Fruit fly (Drosophila melanogaster) whole organism, wandering third instar larva: ENCODE results near the gene frtz.

Experiments used
- Abd-B ChIP-seq: fragments of >200 bp; optimal IDR thresholded peaks from 2 replicates; lab custom pipeline; 2017; ENCODE audit warnings: missing biosample characterization, missing genetic modification characterization
- CG32264 ChIP-seq: fragments of 200-800 bp; sonication (Bioruptor generic); optimal IDR thresholded peaks from 2 replicates; lab custom pipeline; 2016; ENCODE audit warnings: missing biosample characterization, missing genetic modification characterization
- CG9705 ChIP-seq: fragments of 200-800 bp; sonication (Bioruptor generic); optimal IDR thresholded peaks from 2 replicates; lab custom pipeline; 2018; ENCODE audit warnings: missing biosample characterization, mild to moderate bottlenecking, missing genetic modification characterization
- CrebA ChIP-seq: fragments of 200-800 bp; sonication (Bioruptor generic); optimal IDR thresholded peaks from 2 replicates; lab custom pipeline; 2016; ENCODE audit warnings: missing biosample characterization, mild to moderate bottlenecking, missing genetic modification characterization, borderline replicate concordance
- Dfd ChIP-seq: fragments of >200 bp; optimal IDR thresholded peaks from 2 replicates; lab custom pipeline; 2017; ENCODE audit warnings: missing biosample characterization, missing genetic modification characterization
- Dif ChIP-seq: fragments of 200-275, 200-300 bp; sonication (Bioruptor generic); optimal IDR thresholded peaks from 2 replicates; lab custom pipeline; 2018; ENCODE audit warnings: missing biosample characterization, missing genetic modification characterization; ENCODE audit not compliant: partially characterized antibody
- GATAd ChIP-seq: sonication (Bioruptor generic); optimal IDR thresholded peaks from 2 replicates; lab custom pipeline; 2016; ENCODE audit warnings: missing biosample characterization, missing genetic modification characterization
- HLH106 ChIP-seq: fragments of 200-800 bp; optimal IDR thresholded peaks from 3 replicates; lab custom pipeline; 2019; ENCODE audit warnings: missing biosample characterization, mild to moderate bottlenecking, missing genetic modification characterization, moderate library complexity
- Hnf4 ChIP-seq: fragments of 200-800 bp; sonication (Bioruptor generic); optimal IDR thresholded peaks from 2 replicates; lab custom pipeline; 2016; ENCODE audit warnings: missing biosample characterization, mild to moderate bottlenecking, missing genetic modification characterization
- Hr78 ChIP-seq: fragments of >200 bp; optimal IDR thresholded peaks from 2 replicates; lab custom pipeline; 2017; ENCODE audit warnings: missing biosample characterization, missing genetic modification characterization
- Hr83 ChIP-seq: fragments of 200-300 bp; sonication (Bioruptor generic); optimal IDR thresholded peaks from 2 replicates; lab custom pipeline; 2016; ENCODE audit warnings: missing biosample characterization, mild to moderate bottlenecking, missing genetic modification characterization, moderate library complexity; ENCODE audit not compliant: poor library complexity, severe bottlenecking
- Jra ChIP-seq: sonication (Bioruptor generic); optimal IDR thresholded peaks from 2 replicates; lab custom pipeline; 2016; ENCODE audit warnings: missing biosample characterization, missing genetic modification characterization
- Mio ChIP-seq: sonication (Bioruptor generic); optimal IDR thresholded peaks from 2 replicates; lab custom pipeline; 2016; ENCODE audit warnings: missing biosample characterization, missing genetic modification characterization
- Myc ChIP-seq: fragments of >200 bp; optimal IDR thresholded peaks from 2 replicates; lab custom pipeline; 2017
- N ChIP-seq: fragments of >200 bp; optimal IDR thresholded peaks from 2 replicates; lab custom pipeline; 2018; ENCODE audit warnings: missing biosample characterization, missing external identifiers, missing genetic modification characterization
- OdsH ChIP-seq: fragments of 200-800 bp; sonication (Bioruptor generic); optimal IDR thresholded peaks from 2 replicates; lab custom pipeline; 2016; ENCODE audit warnings: missing biosample characterization, mild to moderate bottlenecking, missing genetic modification characterization
- Rel ChIP-seq, 2 experiments: fragments of 200-800 bp; sonication (Bioruptor generic) in 1 of 2; optimal IDR thresholded peaks; 2 replicates in 1 of 2; 3 replicates in 1 of 2; lab custom pipeline; 2016 to 2019; ENCODE audit warnings: mild to moderate bottlenecking in 2 of 2, missing biosample characterization in 2 of 2, missing genetic modification characterization in 2 of 2, moderate library complexity in 1 of 2
- Sp1 ChIP-seq: fragments of 200-800 bp; sonication (Bioruptor generic); optimal IDR thresholded peaks from 3 replicates; lab custom pipeline; 2019; ENCODE audit warnings: missing biosample characterization, mild to moderate bottlenecking, missing genetic modification characterization, moderate library complexity
- Vsx2 ChIP-seq: fragments of 200-300, 225-300 bp; sonication (Bioruptor generic); optimal IDR thresholded peaks from 2 replicates; lab custom pipeline; 2018; ENCODE audit warnings: missing biosample characterization, missing genetic modification characterization; ENCODE audit not compliant: partially characterized antibody
- br ChIP-seq: fragments of 200-800 bp; sonication (Bioruptor generic); optimal IDR thresholded peaks from 2 replicates; lab custom pipeline; 2016; ENCODE audit warnings: missing biosample characterization, missing genetic modification characterization
- brk ChIP-seq: fragments of 200-800 bp; sonication (Bioruptor generic); optimal IDR thresholded peaks from 2 replicates; lab custom pipeline; 2016; ENCODE audit warnings: missing biosample characterization, mild to moderate bottlenecking, missing genetic modification characterization
- dl ChIP-seq, 2 experiments: fragments of 175-275, 200-275 bp in 1 of 2; fragments of 200-275 bp in 1 of 2; sonication (Bioruptor generic); optimal IDR thresholded peaks; lab custom pipeline; 2018; ENCODE audit warnings: mild to moderate bottlenecking in 2 of 2, missing biosample characterization in 2 of 2, missing genetic modification characterization in 2 of 2, moderate library complexity in 2 of 2; ENCODE audit not compliant: partially characterized antibody in 2 of 2, insufficient read depth in 1 of 2
- dmrt93B ChIP-seq: fragments of 200-800 bp; sonication (Bioruptor generic); optimal IDR thresholded peaks from 2 replicates; lab custom pipeline; 2018; ENCODE audit warnings: missing biosample characterization, mild to moderate bottlenecking, missing genetic modification characterization
- dsf ChIP-seq: sonication (Bioruptor generic); optimal IDR thresholded peaks from 2 replicates; lab custom pipeline; 2016; ENCODE audit warnings: missing biosample characterization, missing genetic modification characterization, borderline replicate concordance
- ey ChIP-seq: fragments of 200-800 bp; sonication (Bioruptor generic); optimal IDR thresholded peaks from 2 replicates; lab custom pipeline; 2016; ENCODE audit warnings: missing biosample characterization, missing genetic modification characterization
- foxo ChIP-seq, 2 experiments: fragments of 200-800 bp; sonication (Bioruptor generic); optimal IDR thresholded peaks; 2 replicates in 1 of 2; 3 replicates in 1 of 2; lab custom pipeline; 2016 to 2017; ENCODE audit warnings: missing biosample characterization in 2 of 2, missing genetic modification characterization in 2 of 2
- fru ChIP-seq: fragments of 200-800 bp; sonication (Bioruptor generic); optimal IDR thresholded peaks from 3 replicates; lab custom pipeline; 2016; ENCODE audit warnings: missing biosample characterization, mild to moderate bottlenecking, missing genetic modification characterization
- h ChIP-seq: fragments of 200-800 bp; sonication (Bioruptor generic); optimal IDR thresholded peaks from 3 replicates; lab custom pipeline; 2016; ENCODE audit warnings: missing biosample characterization, mild to moderate bottlenecking, missing genetic modification characterization
- jim ChIP-seq: fragments of 175-275, 200-325 bp; sonication (Bioruptor generic); optimal IDR thresholded peaks from 2 replicates; lab custom pipeline; 2016; ENCODE audit warnings: missing biosample characterization, mild to moderate bottlenecking, missing genetic modification characterization
- lola ChIP-seq: fragments of >200 bp; optimal IDR thresholded peaks from 2 replicates; lab custom pipeline; 2017; ENCODE audit warnings: missing biosample characterization, missing genetic modification characterization
- pan ChIP-seq: fragments of >200 bp; optimal IDR thresholded peaks from 2 replicates; lab custom pipeline; 2017
- psq ChIP-seq: fragments of 200-800 bp; sonication (Bioruptor generic); optimal IDR thresholded peaks from 3 replicates; lab custom pipeline; 2017; ENCODE audit warnings: missing biosample characterization, mild to moderate bottlenecking, missing genetic modification characterization, moderate library complexity
- rgr ChIP-seq: fragments of 200-800 bp; sonication (Bioruptor generic); optimal IDR thresholded peaks from 3 replicates; lab custom pipeline; 2016; ENCODE audit warnings: missing biosample characterization, mild to moderate bottlenecking, missing genetic modification characterization
- sage ChIP-seq: fragments of 200-800 bp; sonication (Bioruptor generic); optimal IDR thresholded peaks from 2 replicates; lab custom pipeline; 2016; ENCODE audit warnings: missing biosample characterization, mild to moderate bottlenecking, missing genetic modification characterization
- sv ChIP-seq: fragments of 200-800 bp; sonication (Bioruptor generic); optimal IDR thresholded peaks from 3 replicates; lab custom pipeline; 2016; ENCODE audit warnings: missing biosample characterization, missing genetic modification characterization
- tai ChIP-seq: sonication (Bioruptor generic); optimal IDR thresholded peaks from 2 replicates; lab custom pipeline; 2016; ENCODE audit warnings: missing biosample characterization, missing genetic modification characterization
- usp ChIP-seq: fragments of >200 bp; optimal IDR thresholded peaks from 2 replicates; lab custom pipeline; 2017; ENCODE audit warnings: missing biosample characterization, missing genetic modification characterization
- woc ChIP-seq: sonication (Bioruptor generic); optimal IDR thresholded peaks from 2 replicates; lab custom pipeline; 2016; ENCODE audit warnings: missing biosample characterization, mild to moderate bottlenecking, missing genetic modification characterization

The frtz gene

DNA sequence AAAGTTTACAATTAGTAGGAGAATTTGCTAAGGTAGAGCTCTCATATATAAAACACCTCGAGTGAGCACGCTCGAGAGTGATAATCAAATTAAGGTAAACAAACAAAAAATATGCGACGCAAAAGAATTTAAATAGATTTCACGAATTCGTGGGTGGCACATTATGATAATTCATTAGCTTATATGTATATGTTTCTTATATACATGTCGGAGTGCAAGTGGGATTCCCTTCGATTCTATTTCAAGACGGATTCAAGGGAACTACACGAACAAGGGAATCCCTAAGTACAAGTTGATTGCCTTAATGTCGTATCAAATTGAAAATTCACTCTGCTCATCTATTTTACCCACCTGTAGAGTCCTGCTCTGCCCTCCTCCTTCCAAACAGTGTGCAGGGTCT is 1.6 kb upstream of the frtz start:
- TF ChIP-seq Rel (GFP tag; optimal IDR thresholded peaks at IDR 0.05; lab: Kevin White, UChicago) = no peak
- TF ChIP-seq Rel (tag; optimal IDR thresholded peaks at IDR 0.05; lab: Kevin White, UChicago) = peak; percentile 90
- no peak for TF ChIP-seq OdsH (GFP tag; lab: Kevin White, UChicago)

DNA sequence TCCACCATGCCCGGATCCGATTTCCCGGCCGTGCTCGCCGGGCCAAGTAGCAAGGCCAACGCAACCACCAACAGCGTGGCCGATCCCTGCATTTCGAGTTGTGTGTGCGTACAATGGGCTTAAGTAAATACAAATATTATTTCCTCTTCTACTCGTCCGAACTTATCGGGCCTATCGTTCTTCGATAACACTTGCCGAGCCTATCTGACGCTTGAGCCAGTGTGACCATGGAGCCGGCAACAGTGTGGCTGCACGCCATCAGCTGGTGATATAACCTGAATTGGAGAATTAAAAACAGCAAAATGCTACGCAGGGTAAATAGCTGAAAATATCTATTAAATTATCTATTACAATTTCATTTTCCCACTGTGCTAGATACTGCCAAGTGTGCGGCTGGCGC is 5.4 kb downstream of the frtz start, which contains the start of the genes CG17660 and mRpL48:
Gene CG17660, minus strand, starts transcription at position 198 of the 400 bp plus-strand sequence.
Gene mRpL48, plus strand, starts transcription at position 239 of the 400 bp plus-strand sequence.
- TF ChIP-seq Vsx2 (no peak), sv (GFP tag; lab: Kevin White, UChicago) (no peak), br (GFP tag; lab: Kevin White, UChicago) (peak; percentile 7), Hr78 (no peak), brk (GFP tag; lab: Kevin White, UChicago) (no peak), GATAd (GFP tag; lab: Kevin White, UChicago) (no peak), Jra (GFP tag; lab: Kevin White, UChicago) (no peak), tai (GFP tag; lab: Kevin White, UChicago) (no peak), psq (GFP tag; lab: Kevin White, UChicago) (no peak), sage (no peak), h (GFP tag; lab: Kevin White, UChicago) (peak; percentile 29), Sp1 (GFP tag; lab: Kevin White, UChicago) (peak; percentile 6), Mio (GFP tag; lab: Kevin White, UChicago) (no peak), rgr (GFP tag; lab: Kevin White, UChicago) (peak; percentile 27), CrebA (no peak), woc (GFP tag; lab: Kevin White, UChicago) (no peak), dmrt93B (GFP tag; lab: Kevin White, UChicago) (no peak), Abd-B (no peak), Dfd (GFP tag; lab: Kevin White, UChicago) (no peak), Myc (lab: Kevin White, UChicago) (no peak), Rel (GFP tag; optimal IDR thresholded peaks at IDR 0.05; lab: Kevin White, UChicago) (no peak), Rel (tag; optimal IDR thresholded peaks at IDR 0.05; lab: Kevin White, UChicago) (peak; percentile 44), jim (GFP tag; lab: Kevin White, UChicago) (no peak), foxo (GFP tag; optimal IDR thresholded peaks at IDR 0.05; lab: Kevin White, UChicago) (no peak), pan (lab: Kevin White, UChicago) (no peak), dl (GFP tag; optimal IDR thresholded peaks at IDR 0.05; lab: Kevin White, UChicago; ENCODE audit: insufficient read depth in 1 of 2, partially characterized antibody in 2 of 2) (no peak), Hr83 (GFP tag; lab: Kevin White, UChicago) (no peak), fru (GFP tag; lab: Kevin White, UChicago) (no peak), CG32264 (GFP tag; lab: Kevin White, UChicago) (no peak), OdsH (GFP tag; lab: Kevin White, UChicago) (no peak), CG9705 (GFP tag; lab: Kevin White, UChicago) (no peak), Dif (GFP tag; lab: Kevin White, UChicago) (no peak), lola (GFP tag; lab: Kevin White, UChicago) (no peak), N (no peak), ey (no peak), HLH106 (tag; lab: Kevin White, UChicago) (no peak)

DNA sequence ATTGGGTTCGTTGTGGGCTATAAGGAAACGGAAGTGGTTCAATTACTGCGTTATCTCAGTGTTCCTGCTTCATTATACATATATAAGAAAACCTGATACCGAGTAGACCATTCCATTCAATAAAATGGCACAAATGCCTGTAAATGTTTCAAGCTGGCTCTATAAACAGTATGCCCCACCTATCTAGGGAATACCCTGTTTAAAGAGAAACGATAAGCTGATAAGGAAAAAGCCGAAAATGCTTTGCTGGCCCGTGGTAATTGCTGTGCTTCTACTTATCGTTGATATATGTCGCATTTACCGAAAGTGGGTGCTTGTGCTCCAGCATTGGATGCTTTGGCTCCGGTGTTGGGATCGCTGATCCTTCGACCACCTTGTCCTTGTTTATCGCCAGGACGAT is 6.3 kb downstream of the frtz start:
- TF ChIP-seq CG9705 (GFP tag; lab: Kevin White, UChicago) = no peak
- TF ChIP-seq CrebA = no peak
- TF ChIP-seq fru (GFP tag; lab: Kevin White, UChicago) = peak; percentile 21
- TF ChIP-seq Jra (GFP tag; lab: Kevin White, UChicago) = no peak
- no peak for TF ChIP-seq Sp1 (GFP tag; lab: Kevin White, UChicago)
- no peak for TF ChIP-seq rgr (GFP tag; lab: Kevin White, UChicago)
- no peak for TF ChIP-seq lola (GFP tag; lab: Kevin White, UChicago)
- peak in 1 of 2 experiments; percentile 7 for TF ChIP-seq foxo (GFP tag; optimal IDR thresholded peaks at IDR 0.05; lab: Kevin White, UChicago)
- no peak for TF ChIP-seq usp (GFP tag; lab: Kevin White, UChicago)
- no peak for TF ChIP-seq OdsH (GFP tag; lab: Kevin White, UChicago)
- no peak for TF ChIP-seq Hnf4 (GFP tag; lab: Kevin White, UChicago)
- peak; percentile 32 for TF ChIP-seq h (GFP tag; lab: Kevin White, UChicago)
- no peak for TF ChIP-seq br (GFP tag; lab: Kevin White, UChicago)
- no peak for TF ChIP-seq dsf (GFP tag; lab: Kevin White, UChicago)
- no peak for TF ChIP-seq brk (GFP tag; lab: Kevin White, UChicago)
- no peak for TF ChIP-seq tai (GFP tag; lab: Kevin White, UChicago)
- no peak for TF ChIP-seq dmrt93B (GFP tag; lab: Kevin White, UChicago)
- TF ChIP-seq HLH106 (tag; lab: Kevin White, UChicago) = no peak
- TF ChIP-seq Myc (lab: Kevin White, UChicago) = no peak
- no peak for TF ChIP-seq psq (GFP tag; lab: Kevin White, UChicago)
- TF ChIP-seq N = no peak
- no peak for TF ChIP-seq woc (GFP tag; lab: Kevin White, UChicago)
- no peak for TF ChIP-seq CG32264 (GFP tag; lab: Kevin White, UChicago)
- no peak for TF ChIP-seq Rel (GFP tag; optimal IDR thresholded peaks at IDR 0.05; lab: Kevin White, UChicago)
- TF ChIP-seq Rel (tag; optimal IDR thresholded peaks at IDR 0.05; lab: Kevin White, UChicago) = peak; percentile 77
